Fruit fly (Drosophila melanogaster) whole organism, embryonic: ENCODE data around the gene CG33286.
A peak's percentile ranks its signal among the peaks of the same experiment; 100 is the strongest.

Source experiments
- Atf6 ChIP-seq: fragments of 200-800 bp; sonication (Bioruptor generic); IDR thresholded peaks from 2 replicates; pipeline ENCODE4 v1.3.6; 2022; ENCODE audit warnings: missing biosample characterization, missing genetic modification characterization
- CG10959 ChIP-seq: fragments of 200-800 bp; sonication (Bioruptor generic); IDR thresholded peaks from 2 replicates; pipeline ENCODE4 v1.3.6; 2022; ENCODE audit warnings: missing biosample characterization, missing genetic modification characterization
- CG12219 ChIP-seq: fragments of 200-800 bp; sonication (Bioruptor generic); optimal IDR thresholded peaks from 3 replicates; lab custom pipeline; 2018; ENCODE audit warnings: missing biosample characterization, mild to moderate bottlenecking, missing genetic modification characterization
- CG1233 ChIP-seq: fragments of 200-800 bp; sonication (Bioruptor generic); optimal IDR thresholded peaks from 4 replicates; lab custom pipeline; 2018; ENCODE audit warnings: missing biosample characterization, mild to moderate bottlenecking, missing genetic modification characterization
- CG12659 ChIP-seq: fragments of 200-800 bp; sonication (Bioruptor generic); optimal IDR thresholded peaks from 3 replicates; lab custom pipeline; 2017; ENCODE audit warnings: mild to moderate bottlenecking, missing biosample characterization, missing genetic modification reagents, missing genetic modification characterization
- CG15514 ChIP-seq: fragments of 200-800 bp; sonication (Bioruptor generic); optimal IDR thresholded peaks from 3 replicates; lab custom pipeline; 2017; ENCODE audit warnings: missing biosample characterization, missing genetic modification characterization, mild to moderate bottlenecking, moderate library complexity, missing genetic modification reagents
- CG18599 ChIP-seq: fragments of 200-800 bp; sonication (Bioruptor generic); optimal IDR thresholded peaks from 3 replicates; lab custom pipeline; 2017; ENCODE audit warnings: missing biosample characterization, missing genetic modification characterization, mild to moderate bottlenecking, moderate library complexity, missing genetic modification reagents
- CG2202 ChIP-seq: fragments of 200-800 bp; sonication (Bioruptor generic); optimal IDR thresholded peaks from 2 replicates; lab custom pipeline; 2018; ENCODE audit warnings: missing biosample characterization, mild to moderate bottlenecking, missing genetic modification characterization
- CG2712 ChIP-seq: fragments of 200-800 bp; optimal IDR thresholded peaks from 3 replicates; lab custom pipeline; 2019; ENCODE audit warnings: missing biosample characterization, mild to moderate bottlenecking, missing genetic modification characterization, moderate library complexity
- CG2875 ChIP-seq: fragments of 200-800 bp; sonication (Bioruptor generic); optimal IDR thresholded peaks from 2 replicates; lab custom pipeline; 2017; ENCODE audit warnings: missing biosample characterization, mild to moderate bottlenecking, missing genetic modification characterization, missing genetic modification reagents
- CG30403 ChIP-seq: fragments of 200-800 bp; sonication (Bioruptor generic); optimal IDR thresholded peaks from 3 replicates; lab custom pipeline; 2016; ENCODE audit warnings: missing biosample characterization, missing genetic modification characterization
- CG32532 ChIP-seq: fragments of 200-800 bp; sonication (Bioruptor generic); IDR thresholded peaks from 2 replicates; pipeline ENCODE4 v1.3.6; 2022; ENCODE audit warnings: missing biosample characterization, missing genetic modification characterization
- CG42726 ChIP-seq: fragments of 200-800 bp; sonication (Bioruptor generic); IDR thresholded peaks from 2 replicates; pipeline ENCODE4 v1.3.6; 2022; ENCODE audit warnings: missing biosample characterization, missing genetic modification characterization; ENCODE audit not compliant: partially characterized antibody
- CG4854 ChIP-seq: fragments of 200-800 bp; sonication (Bioruptor generic); optimal IDR thresholded peaks from 2 replicates; lab custom pipeline; 2016; ENCODE audit warnings: missing biosample characterization, missing genetic modification characterization, inconsistent platforms
- CG7372 ChIP-seq: fragments of 200-800 bp; sonication (Bioruptor generic); IDR thresholded peaks from 2 replicates; pipeline ENCODE4 v1.3.6; 2022; ENCODE audit warnings: missing biosample characterization, missing genetic modification characterization
- CG7928 ChIP-seq: fragments of 200-800 bp; sonication (Bioruptor generic); optimal IDR thresholded peaks from 2 replicates; lab custom pipeline; 2017; ENCODE audit warnings: missing biosample characterization, mild to moderate bottlenecking, missing genetic modification characterization
- CG8359 ChIP-seq: fragments of 200-800 bp; sonication (Bioruptor generic); optimal IDR thresholded peaks from 2 replicates; lab custom pipeline; 2017; ENCODE audit warnings: missing biosample characterization, mild to moderate bottlenecking, missing genetic modification characterization, borderline replicate concordance
- Dfd ChIP-seq, 2 experiments: fragments of >200 bp; optimal IDR thresholded peaks; 2 replicates each; lab custom pipeline; 2017; ENCODE audit warnings: missing biosample characterization in 2 of 2, missing genetic modification characterization in 2 of 2
- ERR ChIP-seq: fragments of 200-800 bp; sonication (Bioruptor generic); optimal IDR thresholded peaks from 2 replicates; lab custom pipeline; 2016; ENCODE audit warnings: missing biosample characterization, missing genetic modification characterization
- Hmr ChIP-seq: fragments of 200-800 bp; sonication (Bioruptor generic); optimal IDR thresholded peaks from 3 replicates; lab custom pipeline; 2017; ENCODE audit warnings: mild to moderate bottlenecking, missing biosample characterization, missing genetic modification reagents, missing genetic modification characterization
- NC2β ChIP-seq: fragments of 200-800 bp; sonication (Bioruptor generic); optimal IDR thresholded peaks from 2 replicates; lab custom pipeline; 2016; ENCODE audit warnings: missing biosample characterization, missing genetic modification characterization
- Neu2 ChIP-seq: fragments of 200-800 bp; sonication (Bioruptor generic); optimal IDR thresholded peaks from 3 replicates; lab custom pipeline; 2016; ENCODE audit warnings: missing biosample characterization, missing genetic modification characterization, borderline replicate concordance
- Nf-YA ChIP-seq: fragments of 200-800 bp; sonication (Bioruptor generic); IDR thresholded peaks from 2 replicates; pipeline ENCODE4 v1.3.6; 2022; ENCODE audit warnings: missing biosample characterization, missing genetic modification characterization
- TFAM ChIP-seq: fragments of 200-800 bp; sonication (Bioruptor generic); optimal IDR thresholded peaks from 2 replicates; lab custom pipeline; 2017; ENCODE audit warnings: missing biosample characterization, missing genetic modification characterization, inconsistent platforms
- Usf ChIP-seq: fragments of 200-800 bp; sonication (Bioruptor generic); optimal IDR thresholded peaks from 2 replicates; lab custom pipeline; 2017; ENCODE audit warnings: missing genotype, missing biosample characterization, missing genetic modification characterization
- Vsx1 ChIP-seq: fragments of 200-800 bp; sonication (Bioruptor generic); optimal IDR thresholded peaks from 2 replicates; lab custom pipeline; 2017; ENCODE audit warnings: missing biosample characterization, mild to moderate bottlenecking, missing genetic modification characterization, missing genetic modification reagents
- ac ChIP-seq: fragments of 200-800 bp; sonication (Bioruptor generic); optimal IDR thresholded peaks from 3 replicates; lab custom pipeline; 2017; ENCODE audit warnings: missing biosample characterization, mild to moderate bottlenecking, missing genetic modification characterization
- chif ChIP-seq, 2 experiments: fragments of 200-800 bp; sonication (Bioruptor generic); optimal IDR thresholded peaks; 3 replicates each; lab custom pipeline; 2016; ENCODE audit warnings: missing biosample characterization in 2 of 2, missing genetic modification characterization in 2 of 2
- ci ChIP-seq: fragments of 200-800 bp; sonication (Bioruptor generic); IDR thresholded peaks from 3 replicates; pipeline ENCODE4 v1.3.6; 2022; ENCODE audit warnings: missing biosample characterization, missing genetic modification characterization
- ewg ChIP-seq: fragments of 200-800 bp; sonication (Bioruptor generic); optimal IDR thresholded peaks from 3 replicates; lab custom pipeline; 2017; ENCODE audit warnings: mild to moderate bottlenecking, missing biosample characterization, missing genetic modification reagents, missing genetic modification characterization
- ftz-f1 ChIP-seq: fragments of 200-800 bp; sonication (Bioruptor generic); optimal IDR thresholded peaks from 2 replicates; lab custom pipeline; 2016; ENCODE audit warnings: missing biosample characterization, missing genetic modification characterization
- fu2 ChIP-seq: fragments of 200-800 bp; sonication (Bioruptor generic); optimal IDR thresholded peaks from 2 replicates; lab custom pipeline; 2016; ENCODE audit warnings: missing biosample characterization, missing genetic modification characterization
- gcm ChIP-seq: fragments of 200-800 bp; sonication (Bioruptor generic); optimal IDR thresholded peaks from 2 replicates; lab custom pipeline; 2019; ENCODE audit warnings: missing biosample characterization, mild to moderate bottlenecking, missing genetic modification characterization, moderate library complexity
- grau ChIP-seq: fragments of 200-800 bp; optimal IDR thresholded peaks from 3 replicates; lab custom pipeline; 2019; ENCODE audit warnings: missing biosample characterization, mild to moderate bottlenecking, missing genetic modification characterization, moderate library complexity
- hkb ChIP-seq, 2 experiments: fragments of 200-800 bp in 1 of 2; fragments of >200 bp in 1 of 2; sonication (Bioruptor generic) in 1 of 2; IDR thresholded peaks in 1 of 2; optimal IDR thresholded peaks in 1 of 2; 2 replicates each; pipeline versions ENCODE4 v1.3.6 to Lab custom; 2017 to 2022; ENCODE audit warnings: missing biosample characterization in 1 of 2, missing genetic modification characterization in 1 of 2
- jumu ChIP-seq: fragments of 200-800 bp; sonication (Bioruptor generic); optimal IDR thresholded peaks from 3 replicates; lab custom pipeline; 2016; ENCODE audit warnings: missing biosample characterization, missing genetic modification characterization
- kay ChIP-seq: fragments of 200-800 bp; sonication (Bioruptor generic); optimal IDR thresholded peaks from 2 replicates; lab custom pipeline; 2016; ENCODE audit warnings: missing biosample characterization, missing genetic modification characterization
- ken ChIP-seq: fragments of 200-800 bp; sonication (Bioruptor generic); IDR thresholded peaks from 3 replicates; pipeline ENCODE4 v1.3.6; 2022; ENCODE audit warnings: missing biosample characterization, missing genetic modification characterization
- nerfin-2 ChIP-seq: fragments of 200-800 bp; sonication (Bioruptor generic); IDR thresholded peaks from 2 replicates; pipeline ENCODE4 v1.3.6; 2022; ENCODE audit warnings: missing biosample characterization, missing genetic modification characterization; ENCODE audit not compliant: partially characterized antibody
- oc ChIP-seq: fragments of 200-800 bp; sonication (Bioruptor generic); optimal IDR thresholded peaks from 2 replicates; lab custom pipeline; 2018; ENCODE audit warnings: missing biosample characterization, mild to moderate bottlenecking, missing genetic modification characterization, moderate library complexity
- org-1 ChIP-seq: fragments of 200-800 bp; sonication (Bioruptor generic); optimal IDR thresholded peaks from 2 replicates; lab custom pipeline; 2017; ENCODE audit warnings: missing biosample characterization, missing genetic modification characterization
- p53 ChIP-seq: fragments of 200-800 bp; sonication (Bioruptor generic); optimal IDR thresholded peaks from 2 replicates; lab custom pipeline; 2016; ENCODE audit warnings: missing biosample characterization, missing genetic modification characterization
- psq ChIP-seq: fragments of 200-800 bp; sonication (Bioruptor generic); optimal IDR thresholded peaks from 2 replicates; lab custom pipeline; 2017; ENCODE audit warnings: missing biosample characterization, missing genetic modification characterization
- pum ChIP-seq: fragments of 200-800 bp; sonication (Bioruptor generic); optimal IDR thresholded peaks from 2 replicates; lab custom pipeline; 2016; ENCODE audit warnings: missing biosample characterization, missing genetic modification characterization
- ranshi ChIP-seq: fragments of 200-800 bp; sonication (Bioruptor generic); IDR thresholded peaks from 2 replicates; pipeline ENCODE4 v1.3.6; 2022; ENCODE audit warnings: missing biosample characterization, missing genetic modification characterization
- sima ChIP-seq: fragments of 200-800 bp; sonication (Bioruptor generic); optimal IDR thresholded peaks from 2 replicates; lab custom pipeline; 2016; ENCODE audit warnings: missing biosample characterization, missing genetic modification characterization
- slbo ChIP-seq: fragments of 200-800 bp; sonication (Bioruptor generic); IDR thresholded peaks from 2 replicates; pipeline ENCODE4 v1.3.6; 2022; ENCODE audit warnings: missing biosample characterization, missing genetic modification characterization
- slp2 ChIP-seq: fragments of 200-800 bp; sonication (Bioruptor generic); optimal IDR thresholded peaks from 2 replicates; lab custom pipeline; 2016; ENCODE audit warnings: missing biosample characterization, missing genetic modification characterization
- tin ChIP-seq: fragments of 200-800 bp; sonication (Bioruptor generic); optimal IDR thresholded peaks from 3 replicates; lab custom pipeline; 2016; ENCODE audit warnings: missing biosample characterization, missing genetic modification characterization
- wdn ChIP-seq: fragments of 200-800 bp; sonication (Bioruptor generic); IDR thresholded peaks from 2 replicates; pipeline ENCODE4 v1.3.6; 2022; ENCODE audit warnings: missing biosample characterization, missing genetic modification characterization

The CG33286 gene

DNA sequence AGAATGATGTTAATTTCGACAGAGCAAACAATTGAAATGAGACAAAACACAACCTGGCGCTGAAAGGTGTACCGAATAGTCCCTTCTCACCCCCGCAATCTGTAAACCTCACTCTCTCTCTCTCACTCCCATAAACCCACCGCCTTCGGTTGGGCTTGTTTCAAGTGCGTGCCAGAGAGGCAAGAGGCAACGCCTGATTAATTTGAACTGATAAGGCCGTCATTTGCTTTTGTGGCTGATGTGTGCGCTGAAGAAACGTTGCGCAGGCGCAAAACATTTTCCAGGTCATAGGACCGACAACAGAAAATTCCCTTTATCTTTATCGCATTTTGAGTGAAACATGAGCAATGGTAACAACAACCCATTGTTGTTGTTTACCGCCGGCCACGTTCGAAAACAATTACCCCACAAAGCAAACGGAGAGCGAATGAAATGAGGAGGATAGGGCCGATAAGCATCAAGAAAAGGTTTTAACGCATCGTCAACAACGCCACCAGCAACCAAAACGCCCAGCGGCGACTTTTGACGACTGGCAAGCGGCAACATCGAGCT, 52.1 kb downstream of the CG33286 start (continued):
- TF ChIP-seq ewg (GFP tag; lab: Kevin White, UChicago) (peak; percentile 9), CG15514 (no peak), CG42726 (GFP tag; lab: Robert Waterston, UW) (no peak), ac (peak; percentile 44), CG2202 (tag; lab: Kevin White, UChicago) (peak; percentile 39), NC2β (no peak), fu2 (GFP tag; lab: Kevin White, UChicago) (no peak), Neu2 (GFP tag; lab: Kevin White, UChicago) (no peak), CG7372 (GFP tag; lab: Robert Waterston, UW) (no peak), ci (peak; percentile 75; the same call in 2 of the 3 replicates), CG7928 (GFP tag; lab: Kevin White, UChicago) (no peak), CG8359 (GFP tag; lab: Kevin White, UChicago) (no peak), CG2875 (GFP tag; lab: Kevin White, UChicago) (peak; percentile 10), Vsx1 (GFP tag; lab: Kevin White, UChicago) (peak; percentile 32), jumu (no peak), Dfd (GFP tag; optimal IDR thresholded peaks at IDR 0.05; lab: Kevin White, UChicago) (no peak), CG10959 (0 out of 2 replicates have a peak, but pooled peaks have one; percentile 14), hkb (optimal IDR thresholded peaks at IDR 0.05; lab: Kevin White, UChicago) (no peak), hkb (GFP tag; IDR thresholded peaks at IDR 0.05; lab: Robert Waterston, UW) (no peak), CG2712 (no peak), ken (GFP tag; lab: Robert Waterston, UW) (no peak), TFAM (no peak), kay (GFP tag; lab: Kevin White, UChicago) (no peak), oc (tag; lab: Kevin White, UChicago) (peak; percentile 54), CG1233 (peak; percentile 37), tin (no peak), Usf (no peak), Atf6 (GFP tag; lab: Robert Waterston, UW) (0 out of 2 replicates have a peak, but pooled peaks have one; percentile 19), CG12659 (no peak), pum (GFP tag; lab: Kevin White, UChicago) (no peak), CG32532 (GFP tag; lab: Robert Waterston, UW) (no peak), p53 (GFP tag; lab: Kevin White, UChicago) (no peak), sima (GFP tag; lab: Kevin White, UChicago) (no peak), wdn (GFP tag; lab: Robert Waterston, UW) (no peak), CG12219 (GFP tag; lab: Kevin White, UChicago) (no peak), slp2 (GFP tag; lab: Kevin White, UChicago) (no peak), grau (tag; lab: Kevin White, UChicago) (no peak), CG18599 (no peak), Hmr (GFP tag; lab: Kevin White, UChicago) (no peak), CG30403 (GFP tag; lab: Kevin White, UChicago) (no peak), psq (GFP tag; lab: Kevin White, UChicago) (no peak), ERR (no peak), chif (GFP tag; optimal IDR thresholded peaks at IDR 0.05; lab: Kevin White, UChicago) (no peak), nerfin-2 (GFP tag; lab: Robert Waterston, UW) (no peak), slbo (GFP tag; lab: Robert Waterston, UW) (no peak), ranshi (GFP tag; lab: Robert Waterston, UW) (no peak), Nf-YA (GFP tag; lab: Robert Waterston, UW) (no peak), ftz-f1 (no peak), org-1 (no peak), gcm (GFP tag; lab: Kevin White, UChicago) (peak; percentile 23), CG4854 (GFP tag; lab: Kevin White, UChicago) (no peak)
